Worm (Caenorhabditis elegans): Measurements from ENCODE around the gene srx-134.
A peak's percentile ranks its signal among the peaks of the same experiment; 100 is the strongest.

Gene srx-134

DNA sequence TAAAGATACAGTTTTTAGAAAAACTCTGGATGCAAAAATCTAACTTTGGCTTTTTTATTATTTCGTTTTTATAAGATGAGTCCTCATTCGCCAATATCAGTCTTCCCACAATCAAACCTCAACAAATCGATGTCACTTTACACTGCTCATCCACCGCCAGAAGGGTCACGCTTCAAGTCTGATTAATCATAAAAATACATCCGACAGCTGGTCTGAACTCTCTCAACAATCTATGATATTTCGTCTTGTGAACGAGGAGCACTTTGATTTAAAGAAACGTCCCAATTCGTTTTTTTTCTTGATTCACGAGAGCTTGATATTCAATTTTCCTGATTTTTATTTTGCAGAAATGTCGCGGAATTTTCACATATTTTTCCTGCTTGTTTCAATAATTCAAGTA, 28.4 kb downstream of the srx-134 start, which contains the start of gene nrf-5:
Gene nrf-5 (plus strand): TSS at position 348 of the 400 bp plus-strand sequence.
- TF ChIP-seq B0019.2 (GFP tag; conservative IDR thresholded peaks at IDR 0.05) (no peak), dpl-1 (GFP tag; optimal IDR thresholded peaks at IDR 0.05) (no peak), C17E4.6 (GFP tag; IDR thresholded peaks at IDR 0.05) (no peak), ztf-25 (GFP tag; IDR thresholded peaks at IDR 0.05) (no peak)

DNA sequence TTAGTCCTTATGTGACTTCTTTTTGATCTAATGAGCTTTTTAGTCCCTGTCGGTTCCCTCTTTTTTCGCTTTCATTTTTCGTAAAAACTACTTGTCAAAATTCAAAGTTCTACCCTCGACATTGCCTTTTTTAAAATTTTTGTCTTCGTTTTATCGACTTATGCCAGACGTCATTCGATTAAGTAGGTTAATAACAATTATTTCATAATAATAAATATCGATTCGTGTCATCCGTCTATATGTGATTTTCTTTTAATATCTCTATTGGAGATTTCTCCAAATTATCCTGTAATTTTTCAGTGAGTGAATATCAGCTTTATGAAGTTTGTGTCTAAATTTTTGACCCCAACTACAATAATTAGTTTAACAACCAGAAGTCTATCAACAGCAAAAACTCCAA, 33.5 kb downstream of the srx-134 start, which contains the start of gene hpo-31:
Gene hpo-31 (plus strand): TSS at position 301 of the 400 bp plus-strand sequence.
- TF ChIP-seq unc-130 (GFP tag; optimal IDR thresholded peaks at IDR 0.05) (no peak), zim-3 (tag; optimal IDR thresholded peaks at IDR 0.05) (no peak), F55B11.4 (tag; optimal IDR thresholded peaks at IDR 0.05; ENCODE audit: borderline replicate concordance, insufficient read depth) (no peak), snpc-4 (GFP tag; optimal IDR thresholded peaks at IDR 0.05) (no peak), snpc-4 (tag; optimal IDR thresholded peaks at IDR 0.05) (no peak), hmg-1.2 (GFP tag; IDR thresholded peaks at IDR 0.05) (no peak), nhr-90 (tag; optimal IDR thresholded peaks at IDR 0.05) (no peak), Y53F4B.3 (GFP tag; IDR thresholded peaks at IDR 0.05) (no peak)

DNA sequence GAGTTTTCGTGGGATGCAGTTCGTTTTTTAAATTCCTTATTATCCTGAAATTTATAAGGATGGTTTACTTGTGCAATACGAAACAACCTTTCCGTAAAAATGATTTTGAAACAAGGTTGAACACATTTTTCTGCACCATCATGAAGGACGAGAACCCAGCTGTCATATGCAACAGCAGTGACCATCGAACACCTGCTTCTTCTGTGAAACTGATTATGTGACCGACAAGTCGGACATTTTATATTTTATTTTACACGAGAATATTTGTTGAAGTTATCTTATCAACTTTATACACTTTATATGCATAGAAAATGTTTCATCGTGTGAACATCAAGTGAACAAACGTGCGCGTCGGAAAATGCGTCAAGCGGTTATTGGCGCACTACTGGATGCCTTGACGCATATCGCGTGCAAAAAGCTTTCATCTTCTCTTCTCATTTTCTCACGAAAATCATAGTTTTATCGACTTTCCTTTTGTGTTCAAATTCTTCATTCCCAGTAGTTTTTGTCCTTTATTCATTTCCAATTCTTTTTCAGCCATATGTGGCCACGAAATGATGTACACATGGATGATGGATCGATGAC, 37.4 kb downstream of the srx-134 start, which contains the start of gene sel-10:
Gene sel-10 (plus strand): TSS at position 538 of the 585 bp plus-strand sequence.
- TF ChIP-seq bed-2 (GFP tag; IDR thresholded peaks at IDR 0.05), result no peak
- no peak for TF ChIP-seq unc-62 (GFP tag; optimal IDR thresholded peaks at IDR 0.05)
- TF ChIP-seq T26A5.8 (tag; optimal IDR thresholded peaks at IDR 0.05), result no peak
- TF ChIP-seq repo-1 (tag; optimal IDR thresholded peaks at IDR 0.05), result no peak
- no peak for TF ChIP-seq mes-4 (tag; optimal IDR thresholded peaks at IDR 0.05)
- TF ChIP-seq lsl-1 (GFP tag; optimal IDR thresholded peaks at IDR 0.05), result peak; percentile 43
- TF ChIP-seq ccch-3 (GFP tag; optimal IDR thresholded peaks at IDR 0.05), result no peak
- no peak for TF ChIP-seq hsf-1 (GFP tag; IDR thresholded peaks at IDR 0.05)
- TF ChIP-seq madf-6 (GFP tag; IDR thresholded peaks at IDR 0.05), result peak; percentile 71; the same call in 1 of the 2 replicates
- TF ChIP-seq F10E7.11 (tag; optimal IDR thresholded peaks at IDR 0.05), result no peak
- no peak for TF ChIP-seq tlf-1 (GFP tag; optimal IDR thresholded peaks at IDR 0.05)
- peak; percentile 65 for TF ChIP-seq snpc-4 (GFP tag; optimal IDR thresholded peaks at IDR 0.05)
- TF ChIP-seq snpc-4 (tag; optimal IDR thresholded peaks at IDR 0.05), result peak in 2 of 4 experiments; percentile 33 to 65
- no peak for TF ChIP-seq Y53F4B.3 (GFP tag; IDR thresholded peaks at IDR 0.05)
- TF ChIP-seq tbx-9 (tag; optimal IDR thresholded peaks at IDR 0.05; ENCODE audit: borderline replicate concordance), result no peak
- no peak for TF ChIP-seq rec-8 (tag; optimal IDR thresholded peaks at IDR 0.05)
- TF ChIP-seq ekl-4 (GFP tag; IDR thresholded peaks at IDR 0.05), result no peak
- no peak for TF ChIP-seq sdz-38 (tag; optimal IDR thresholded peaks at IDR 0.05)
- TF ChIP-seq xnd-1 (tag; optimal IDR thresholded peaks at IDR 0.05), result no peak
- TF ChIP-seq dpl-1 (GFP tag; optimal IDR thresholded peaks at IDR 0.05), result peak; percentile 7
- TF ChIP-seq ztf-18 (tag; optimal IDR thresholded peaks at IDR 0.05), result peak; percentile 95
- TF ChIP-seq F57C9.4 (tag; optimal IDR thresholded peaks at IDR 0.05), result no peak
- no peak for TF ChIP-seq rpc-1 (optimal IDR thresholded peaks at IDR 0.05)
- no peak for TF ChIP-seq rpc-1 (tag; optimal IDR thresholded peaks at IDR 0.05)
- no peak; the same call in 1 of the 2 replicates for TF ChIP-seq hmg-20 (GFP tag; IDR thresholded peaks at IDR 0.05)
- no peak for TF ChIP-seq F37B4.10 (GFP tag; IDR thresholded peaks at IDR 0.05)
- no peak for TF ChIP-seq bed-1 (GFP tag; IDR thresholded peaks at IDR 0.05)
- no peak for TF ChIP-seq ama-1 (optimal IDR thresholded peaks at IDR 0.05)
- no peak for TF ChIP-seq ama-1 (GFP tag; optimal IDR thresholded peaks at IDR 0.05)
- no peak for TF ChIP-seq nhr-27 (tag; optimal IDR thresholded peaks at IDR 0.05)
- TF ChIP-seq B0035.1 (tag; optimal IDR thresholded peaks at IDR 0.05), result no peak
- TF ChIP-seq madf-8 (GFP tag; conservative IDR thresholded peaks at IDR 0.05), result 0 out of 2 replicates have a peak, but pooled peaks have one; percentile 13
- TF ChIP-seq tbp1 (GFP tag; optimal IDR thresholded peaks at IDR 0.05), result no peak
- TF ChIP-seq unc-130 (GFP tag; optimal IDR thresholded peaks at IDR 0.05), result no peak
- no peak for TF ChIP-seq zfh-2 (GFP tag; conservative IDR thresholded peaks at IDR 0.05)
- peak; percentile 15 for TF ChIP-seq efl-1 (GFP tag; optimal IDR thresholded peaks at IDR 0.05)
- TF ChIP-seq cebp-2 (GFP tag; IDR thresholded peaks at IDR 0.05), result no peak
- TF ChIP-seq F57A8.1 (GFP tag; optimal IDR thresholded peaks at IDR 0.05), result no peak
- peak; percentile 67 for TF ChIP-seq ZK185.1 (tag; optimal IDR thresholded peaks at IDR 0.05; ENCODE audit: poor library complexity, severe bottlenecking)
